Worm (Caenorhabditis elegans) whole organism, late embryonic: Measurements from ENCODE around the gene twk-39.

Experiments used
- ceh-14 ChIP-seq: sonication (generic microtip); optimal IDR thresholded peaks from 2 replicates; lab custom pipeline; 2016; ENCODE audit warnings: missing genotype, missing genetic modification characterization, missing compliant biosample characterization
- ceh-22 ChIP-seq: sonication (generic microtip); optimal IDR thresholded peaks from 2 replicates; lab custom pipeline; 2017; ENCODE audit warnings: missing biosample characterization, missing genetic modification characterization
- dve-1 ChIP-seq: sonication (generic microtip); optimal IDR thresholded peaks from 2 replicates; lab custom pipeline; 2017; ENCODE audit warnings: antibody characterized with exemption, mild to moderate bottlenecking, missing genetic modification characterization, missing compliant biosample characterization
- eyg-1 ChIP-seq: sonication (generic microtip); optimal IDR thresholded peaks from 2 replicates; lab custom pipeline; 2016; ENCODE audit warnings: missing genotype, missing genetic modification characterization, missing compliant biosample characterization
- pqm-1 ChIP-seq: sonication (generic microtip); optimal IDR thresholded peaks from 2 replicates; lab custom pipeline; 2016; ENCODE audit warnings: missing genetic modification characterization, missing compliant biosample characterization

DNA sequence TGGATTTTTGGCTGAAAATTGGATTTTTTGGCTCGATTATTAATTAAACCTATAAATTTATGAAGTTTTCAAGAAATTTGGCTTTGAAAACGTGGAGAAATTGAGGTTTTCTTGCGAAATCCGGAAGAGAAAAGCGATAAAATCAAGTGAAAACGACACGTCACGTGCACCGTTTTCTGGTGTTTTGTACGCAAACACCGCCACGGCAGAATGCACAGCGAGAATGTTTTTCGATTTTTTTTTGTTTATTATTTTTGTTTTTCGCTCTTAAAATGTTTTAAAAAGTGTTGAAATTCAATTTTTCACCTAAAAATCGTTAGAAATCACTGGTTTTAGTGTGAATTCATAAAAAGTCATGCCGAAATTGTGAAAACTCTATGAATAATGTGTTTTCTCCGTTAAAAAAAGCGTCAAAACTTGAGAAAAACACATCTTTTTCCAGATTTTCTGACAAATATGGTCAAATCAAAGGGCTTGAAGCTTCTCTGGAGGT is 21.0 kb upstream of the twk-39 start, which contains the start of gene immp-1:
- TF ChIP-seq dve-1 (tag; lab: Kevin White, UChicago): no peak
- TF ChIP-seq pqm-1 (tag; lab: Kevin White, UChicago): no peak
- no peak for TF ChIP-seq ceh-14 (tag; lab: Kevin White, UChicago)
- no peak for TF ChIP-seq ceh-22 (tag; lab: Kevin White, UChicago)
- TF ChIP-seq eyg-1 (tag; lab: Kevin White, UChicago): no peak
